Worm (Caenorhabditis elegans) whole organism, young adult: Measurements from ENCODE around the gene B0252.5.
"Not testable (repeated sequence)": the region's sequence is repeated elsewhere in the genome, so short reads cannot be mapped to it uniquely, and the experiment has no call there.

ENCODE experiments used
- C06A6.2 ChIP-seq: fragments of 200-800 bp; sonication (Bioruptor generic); conservative IDR thresholded peaks from 2 replicates; pipeline ENCODE4 v1.3.6; 2022; ENCODE audit warnings: missing genetic modification characterization, missing compliant biosample characterization
- F55B11.4 ChIP-seq: sonication (generic microtip); optimal IDR thresholded peaks from 2 replicates; lab custom pipeline; 2016; ENCODE audit warnings: missing compliant biosample characterization, missing genetic modification characterization, borderline replicate concordance; ENCODE audit not compliant: insufficient read depth
- F57C9.4 ChIP-seq: sonication (generic microtip); optimal IDR thresholded peaks from 2 replicates; lab custom pipeline; 2017; ENCODE audit warnings: mild to moderate bottlenecking, missing genetic modification characterization, missing compliant biosample characterization
- K11D2.4 ChIP-seq: fragments of 200-800 bp; sonication (Bioruptor generic); IDR thresholded peaks from 2 replicates; pipeline ENCODE4 v1.3.6; 2022; ENCODE audit warnings: missing genetic modification reagents, missing genetic modification characterization, missing compliant biosample characterization
- aptf-2 ChIP-seq: fragments of 200-800 bp; sonication (Bioruptor generic); conservative IDR thresholded peaks from 2 replicates; pipeline ENCODE4 v1.3.6; 2022; ENCODE audit warnings: missing genetic modification reagents, missing genetic modification characterization, missing compliant biosample characterization
- atf-7 ChIP-seq: sonication (generic microtip); optimal IDR thresholded peaks from 2 replicates; lab custom pipeline; 2017; ENCODE audit warnings: mild to moderate bottlenecking, missing genetic modification characterization, missing compliant biosample characterization
- ceh-27 ChIP-seq: fragments of 200-800 bp; sonication (Bioruptor generic); optimal IDR thresholded peaks from 2 replicates; lab custom pipeline; 2018; ENCODE audit warnings: mild to moderate bottlenecking, missing genetic modification characterization, moderate library complexity, missing compliant biosample characterization
- ceh-40 ChIP-seq: fragments of 200-800 bp; sonication (Bioruptor generic); IDR thresholded peaks from 2 replicates; pipeline ENCODE4 v1.3.6; 2022; ENCODE audit warnings: missing genetic modification characterization, missing compliant biosample characterization
- chd-7 ChIP-seq: sonication (generic microtip); optimal IDR thresholded peaks from 2 replicates; lab custom pipeline; 2016; ENCODE audit warnings: mild to moderate bottlenecking, missing genetic modification characterization, moderate library complexity, missing compliant biosample characterization
- efl-1 ChIP-seq: fragments of 150-350 bp; optimal IDR thresholded peaks from 2 replicates; lab custom pipeline; 2014; ENCODE audit warnings: missing biosample characterization, missing genetic modification reagents, missing genetic modification characterization
- ekl-4 ChIP-seq: fragments of 200-800 bp; sonication (Bioruptor generic); IDR thresholded peaks from 2 replicates; pipeline ENCODE4 v1.3.6; 2022; ENCODE audit warnings: missing genetic modification reagents, missing genetic modification characterization, missing compliant biosample characterization
- hmg-1.2 ChIP-seq: fragments of 200-800 bp; sonication (Bioruptor generic); IDR thresholded peaks from 2 replicates; pipeline ENCODE4 v1.3.6; 2022; ENCODE audit warnings: missing genetic modification reagents, missing genetic modification characterization, missing compliant biosample characterization
- hmg-20 ChIP-seq: fragments of 200-800 bp; sonication (Bioruptor generic); IDR thresholded peaks from 2 replicates; pipeline ENCODE4 v1.3.6; 2022; ENCODE audit warnings: missing genetic modification reagents, missing genetic modification characterization, missing compliant biosample characterization
- let-607 ChIP-seq, 2 experiments: fragments of 200-800 bp in 1 of 2; sonication (Bioruptor generic) in 1 of 2; sonication (generic microtip) in 1 of 2; optimal IDR thresholded peaks; 2 replicates each; lab custom pipeline; 2016 to 2018; ENCODE audit warnings: mild to moderate bottlenecking in 2 of 2, missing compliant biosample characterization in 2 of 2, missing genetic modification characterization in 2 of 2, moderate library complexity in 2 of 2, missing genotype in 1 of 2
- lin-35 ChIP-seq, 3 experiments: fragments of 150-350 bp in 2 of 3; sonication (generic microtip) in 1 of 3; optimal IDR thresholded peaks; 2 replicates each; lab custom pipeline; 2014 to 2018; ENCODE audit warnings: missing biosample characterization in 3 of 3, missing genetic modification characterization in 3 of 3, missing genetic modification reagents in 3 of 3
- lin-40 ChIP-seq: sonication (generic microtip); optimal IDR thresholded peaks from 2 replicates; lab custom pipeline; 2016; ENCODE audit warnings: missing genetic modification characterization, mild to moderate bottlenecking, missing compliant biosample characterization, missing genotype, missing genetic modification reagents
- lir-1 ChIP-seq: fragments of 200-800 bp; sonication (Bioruptor generic); conservative IDR thresholded peaks from 2 replicates; pipeline ENCODE4 v1.3.6; 2022; ENCODE audit warnings: missing genetic modification reagents, missing genetic modification characterization, missing compliant biosample characterization
- mcd-1 ChIP-seq: fragments of 200-800 bp; sonication (Bioruptor generic); IDR thresholded peaks from 2 replicates; pipeline ENCODE4 v1.3.6; 2022; ENCODE audit warnings: missing genetic modification reagents, missing genetic modification characterization, missing compliant biosample characterization
- nfyb-1 ChIP-seq: fragments of 200-800 bp; sonication (Bioruptor generic); IDR thresholded peaks from 2 replicates; pipeline ENCODE4 v1.3.6; 2022; ENCODE audit warnings: missing genetic modification reagents, missing genetic modification characterization, missing compliant biosample characterization
- nhr-179 ChIP-seq: sonication (generic microtip); optimal IDR thresholded peaks from 2 replicates; lab custom pipeline; 2016; ENCODE audit warnings: mild to moderate bottlenecking, missing genetic modification characterization, missing compliant biosample characterization
- nhr-27 ChIP-seq: fragments of 200-800 bp; sonication (Bioruptor generic); optimal IDR thresholded peaks from 2 replicates; lab custom pipeline; 2018; ENCODE audit warnings: mild to moderate bottlenecking, missing genetic modification characterization, moderate library complexity, missing compliant biosample characterization
- nhr-80 ChIP-seq: sonication (generic microtip); optimal IDR thresholded peaks from 2 replicates; lab custom pipeline; 2016; ENCODE audit warnings: missing genetic modification characterization, missing compliant biosample characterization
- rpc-1 ChIP-seq, 2 experiments: fragments of 150-350 bp in 1 of 2; sonication (generic microtip) in 1 of 2; optimal IDR thresholded peaks; 2 replicates each; lab custom pipeline; 2014 to 2018; ENCODE audit warnings: missing biosample characterization in 1 of 2, missing genetic modification characterization in 1 of 2, missing genetic modification reagents in 1 of 2, missing genotype in 1 of 2
- snpc-1.1 ChIP-seq: sonication (generic microtip); optimal IDR thresholded peaks from 2 replicates; lab custom pipeline; 2017; ENCODE audit warnings: missing genetic modification characterization, mild to moderate bottlenecking, missing compliant biosample characterization, antibody characterized with exemption, moderate library complexity, missing genotype, missing genetic modification reagents; ENCODE audit not compliant: insufficient read depth
- somi-1 ChIP-seq: fragments of 200-800 bp; sonication (Bioruptor generic); optimal IDR thresholded peaks from 2 replicates; lab custom pipeline; 2018; ENCODE audit warnings: mild to moderate bottlenecking, missing genetic modification characterization, missing compliant biosample characterization
- unc-130 ChIP-seq: sonication (generic microtip); optimal IDR thresholded peaks from 2 replicates; lab custom pipeline; 2016; ENCODE audit warnings: missing genetic modification reagents, missing genetic modification characterization, missing compliant biosample characterization
- zim-3 ChIP-seq: sonication (generic microtip); optimal IDR thresholded peaks from 2 replicates; lab custom pipeline; 2017; ENCODE audit warnings: mild to moderate bottlenecking, missing genetic modification characterization, moderate library complexity, missing compliant biosample characterization
- ztf-22 ChIP-seq: fragments of 200-800 bp; sonication (Bioruptor generic); optimal IDR thresholded peaks from 2 replicates; lab custom pipeline; 2018; ENCODE audit warnings: mild to moderate bottlenecking, missing genetic modification characterization, moderate library complexity, missing compliant biosample characterization
- ztf-28 ChIP-seq: fragments of 200-800 bp; sonication (Bioruptor generic); IDR thresholded peaks from 2 replicates; pipeline ENCODE4 v1.3.6; 2022; ENCODE audit warnings: missing genetic modification reagents, missing genetic modification characterization, missing compliant biosample characterization
- ztf-6 ChIP-seq: fragments of 200-800 bp; sonication (Bioruptor generic); IDR thresholded peaks from 2 replicates; pipeline ENCODE4 v1.3.6; 2022; ENCODE audit warnings: missing genetic modification reagents, missing genetic modification characterization, missing compliant biosample characterization

Gene B0252.5

ce11 chrII:6913309-6913708 is 5.4 kb downstream of the B0252.5 start, which contains the start of gene cyn-10 (continued):
- peak; percentile 85 for TF ChIP-seq ceh-27 (GFP tag; lab: Kevin White, UChicago)
- TF ChIP-seq unc-130 (GFP tag; lab: Kevin White, UChicago) = peak; percentile 84
- peak in 1 of 2 experiments; percentile 57 for TF ChIP-seq let-607 (tag; optimal IDR thresholded peaks at IDR 0.05; lab: Kevin White, UChicago)
- TF ChIP-seq, all 124 proteins: peak for 44

ce11 chrII:6909568-6910122 is 9.0 kb downstream of the B0252.5 start, which contains the start of gene asm-1:
asm-1 (plus strand) TSS chrII:6910072.
- no peak for TF ChIP-seq ztf-6 (GFP tag; lab: Robert Waterston, UW)
- TF ChIP-seq mcd-1 = no peak
- peak; percentile 46 for TF ChIP-seq somi-1 (GFP tag; lab: Kevin White, UChicago)
- no peak for TF ChIP-seq snpc-1.1

- no peak for TF ChIP-seq atf-7 (tag; lab: Kevin White, UChicago)
- no peak for TF ChIP-seq hmg-20 (GFP tag; lab: Robert Waterston, UW)
- TF ChIP-seq hmg-1.2 (GFP tag; lab: Robert Waterston, UW) = peak; percentile 42; the same call in 1 of the 2 replicates
These were observed 10.0 kb downstream of the B0252.5 start for ce11 chrII:6908689-6909088.

ce11 chrII:6907657-6908056 is 11.0 kb downstream of the B0252.5 start, which contains the start of gene B0252.3:
B0252.3 (minus strand) TSS chrII:6907757.
- not testable (repeated sequence) for TF ChIP-seq lir-1; nfyb-1 (GFP tag; lab: Robert Waterston, UW); ztf-22 (GFP tag; lab: Kevin White, UChicago)

ce11 chrII:6901795-6902194 is 16.9 kb downstream of the B0252.5 start, which contains the start of gene psmd-9:
psmd-9 (plus strand) TSS chrII:6902095.
- TF ChIP-seq ekl-4 (GFP tag; lab: Robert Waterston, UW) (no peak), chd-7 (tag; lab: Kevin White, UChicago) (no peak), ceh-40 (GFP tag; lab: Robert Waterston, UW) (no peak), nhr-80 (tag; lab: Kevin White, UChicago) (no peak), lin-35 (GFP tag; optimal IDR thresholded peaks at IDR 0.05; lab: Kevin White, UChicago) (no peak), F57C9.4 (tag; lab: Kevin White, UChicago) (no peak), nhr-179 (tag; lab: Kevin White, UChicago) (no peak), mcd-1 (no peak), rpc-1 (optimal IDR thresholded peaks at IDR 0.05; lab: Kevin White, UChicago) (no peak), rpc-1 (tag; optimal IDR thresholded peaks at IDR 0.05; lab: Kevin White, UChicago) (no peak), lin-40 (tag; lab: Kevin White, UChicago) (no peak)

- no peak for TF ChIP-seq efl-1 (GFP tag; lab: Kevin White, UChicago)
- TF ChIP-seq ekl-4 (GFP tag; lab: Robert Waterston, UW) = no peak
- no peak for TF ChIP-seq F55B11.4 (tag; lab: Kevin White, UChicago)
- TF ChIP-seq ztf-28 (GFP tag; lab: Robert Waterston, UW) = no peak
- TF ChIP-seq K11D2.4 (GFP tag; lab: Robert Waterston, UW) = no peak
- no peak for TF ChIP-seq zim-3 (tag; lab: Kevin White, UChicago)
- no peak for TF ChIP-seq aptf-2 (GFP tag; lab: Robert Waterston, UW)
- TF ChIP-seq lin-40 (tag; lab: Kevin White, UChicago) = no peak
- no peak for TF ChIP-seq nhr-179 (tag; lab: Kevin White, UChicago)
- no peak for TF ChIP-seq nhr-27
- TF ChIP-seq C06A6.2 = no peak
- TF ChIP-seq, all 124 proteins: peak for 0
These were observed 18.0 kb downstream of the B0252.5 start for ce11 chrII:6900708-6901107.
